Fruit fly (Drosophila melanogaster) whole organism, embryonic: Measurements from ENCODE around the gene psh.

Experiments
- CG11456 ChIP-seq: fragments of 200-800 bp; sonication (Bioruptor generic); IDR thresholded peaks from 3 replicates; pipeline ENCODE4 v1.3.6; 2022; ENCODE audit warnings: missing biosample characterization, missing genetic modification characterization
- CG12659 ChIP-seq: fragments of 200-800 bp; sonication (Bioruptor generic); optimal IDR thresholded peaks from 3 replicates; lab custom pipeline; 2017; ENCODE audit warnings: mild to moderate bottlenecking, missing biosample characterization, missing genetic modification reagents, missing genetic modification characterization
- CG12769 ChIP-seq: fragments of 200-800 bp; sonication (Bioruptor generic); optimal IDR thresholded peaks from 2 replicates; lab custom pipeline; 2019; ENCODE audit warnings: missing biosample characterization, mild to moderate bottlenecking, missing genetic modification characterization, moderate library complexity
- CG13894 ChIP-seq: fragments of 200-800 bp; sonication (Bioruptor generic); optimal IDR thresholded peaks from 3 replicates; lab custom pipeline; 2018; ENCODE audit warnings: missing biosample characterization, mild to moderate bottlenecking, missing genetic modification characterization, moderate library complexity
- CG15011 ChIP-seq: fragments of 200-800 bp; sonication (Bioruptor generic); optimal IDR thresholded peaks from 3 replicates; lab custom pipeline; 2018; ENCODE audit warnings: missing biosample characterization, mild to moderate bottlenecking, missing genetic modification characterization
- CG1603 ChIP-seq: fragments of 200-800 bp; sonication (Bioruptor generic); optimal IDR thresholded peaks from 2 replicates; lab custom pipeline; 2019; ENCODE audit warnings: missing biosample characterization, mild to moderate bottlenecking, missing genetic modification characterization, moderate library complexity
- CG18011 ChIP-seq: fragments of 200-800 bp; sonication (Bioruptor generic); optimal IDR thresholded peaks from 2 replicates; lab custom pipeline; 2017; ENCODE audit warnings: missing biosample characterization, missing genetic modification characterization, mild to moderate bottlenecking, moderate library complexity, missing genotype
- CG18599 ChIP-seq: fragments of 200-800 bp; sonication (Bioruptor generic); optimal IDR thresholded peaks from 3 replicates; lab custom pipeline; 2017; ENCODE audit warnings: missing biosample characterization, missing genetic modification characterization, mild to moderate bottlenecking, moderate library complexity, missing genetic modification reagents
- CG33213 ChIP-seq: fragments of 200-800 bp; sonication (Bioruptor generic); optimal IDR thresholded peaks from 3 replicates; lab custom pipeline; 2016; ENCODE audit warnings: missing biosample characterization, missing genetic modification characterization
- CG3407 ChIP-seq: fragments of 200-800 bp; sonication (Bioruptor generic); optimal IDR thresholded peaks from 2 replicates; lab custom pipeline; 2018; ENCODE audit warnings: missing biosample characterization, mild to moderate bottlenecking, missing genetic modification characterization
- CG3726 ChIP-seq: fragments of 200-800 bp; sonication (Bioruptor generic); IDR thresholded peaks from 3 replicates; pipeline ENCODE4, ENCODE4 v1.3.6; 2022; ENCODE audit warnings: missing biosample characterization, missing genetic modification characterization
- CG4707 ChIP-seq: fragments of 200-800 bp; sonication (Bioruptor generic); optimal IDR thresholded peaks from 2 replicates; lab custom pipeline; 2018; ENCODE audit warnings: missing biosample characterization, mild to moderate bottlenecking, missing genetic modification characterization, moderate library complexity
- CG6765 ChIP-seq: fragments of 200-800 bp; sonication (Bioruptor generic); optimal IDR thresholded peaks from 3 replicates; lab custom pipeline; 2017; ENCODE audit warnings: missing biosample characterization, mild to moderate bottlenecking, missing genetic modification characterization
- CG7839 ChIP-seq: fragments of 200-800 bp; sonication (Bioruptor generic); optimal IDR thresholded peaks from 3 replicates; lab custom pipeline; 2018; ENCODE audit warnings: missing biosample characterization, mild to moderate bottlenecking, missing genetic modification characterization, moderate library complexity
- CG7928 ChIP-seq: fragments of 200-800 bp; sonication (Bioruptor generic); optimal IDR thresholded peaks from 2 replicates; lab custom pipeline; 2017; ENCODE audit warnings: missing biosample characterization, mild to moderate bottlenecking, missing genetic modification characterization
- Deaf1 ChIP-seq: fragments of 200-800 bp; optimal IDR thresholded peaks from 3 replicates; lab custom pipeline; 2019; ENCODE audit warnings: missing biosample characterization, mild to moderate bottlenecking, missing genetic modification characterization, moderate library complexity
- Dip2 ChIP-seq: fragments of 200-800 bp; sonication (Bioruptor generic); IDR thresholded peaks from 2 replicates; pipeline ENCODE4 v1.3.6; 2022; ENCODE audit warnings: missing biosample characterization, missing genetic modification characterization
- Dll ChIP-seq: fragments of 200-800 bp; sonication (Bioruptor generic); IDR thresholded peaks from 4 replicates; pipeline ENCODE4 v1.3.6; 2022; ENCODE audit warnings: missing biosample characterization, missing genetic modification characterization; ENCODE audit not compliant: partially characterized antibody
- HLH4C ChIP-seq: fragments of 200-800 bp; sonication (Bioruptor generic); IDR thresholded peaks from 3 replicates; pipeline ENCODE4 v1.3.6; 2022; ENCODE audit warnings: missing biosample characterization, missing genetic modification characterization; ENCODE audit not compliant: partially characterized antibody
- Hr3 ChIP-seq: fragments of 200-800 bp; sonication (Bioruptor generic); optimal IDR thresholded peaks from 3 replicates; lab custom pipeline; 2016; ENCODE audit warnings: missing biosample characterization, missing genetic modification characterization
- Jarid2 ChIP-seq: fragments of 200-800 bp; sonication (Bioruptor generic); optimal IDR thresholded peaks from 3 replicates; lab custom pipeline; 2017; ENCODE audit warnings: mild to moderate bottlenecking, missing biosample characterization, missing genetic modification reagents, missing genetic modification characterization
- Lim3 ChIP-seq: fragments of 200-800 bp; sonication (Bioruptor generic); IDR thresholded peaks from 2 replicates; pipeline ENCODE4 v1.3.6; 2022; ENCODE audit warnings: missing biosample characterization, missing genetic modification characterization
- Poxn ChIP-seq: fragments of 200-800 bp; sonication (Bioruptor generic); IDR thresholded peaks from 2 replicates; pipeline ENCODE4 v1.3.6; 2022; ENCODE audit warnings: missing biosample characterization, missing genetic modification characterization
- Six4 ChIP-seq: fragments of 200-800 bp; sonication (Bioruptor generic); optimal IDR thresholded peaks from 2 replicates; lab custom pipeline; 2016; ENCODE audit warnings: missing biosample characterization, missing genetic modification characterization
- Sry-β ChIP-seq: fragments of 200-800 bp; sonication (Bioruptor generic); optimal IDR thresholded peaks from 2 replicates; lab custom pipeline; 2018; ENCODE audit warnings: missing biosample characterization, mild to moderate bottlenecking, missing genetic modification characterization, moderate library complexity
- Sry-δ ChIP-seq: fragments of 200-800 bp; sonication (Bioruptor generic); optimal IDR thresholded peaks from 2 replicates; lab custom pipeline; 2016; ENCODE audit warnings: missing biosample characterization, missing genetic modification characterization
- Xbp1 ChIP-seq: fragments of 200-800 bp; sonication (Bioruptor generic); optimal IDR thresholded peaks from 3 replicates; lab custom pipeline; 2016; ENCODE audit warnings: missing biosample characterization, mild to moderate bottlenecking, missing genetic modification characterization
- bab2 ChIP-seq: fragments of 200-800 bp; sonication (Bioruptor generic); optimal IDR thresholded peaks from 2 replicates; lab custom pipeline; 2016; ENCODE audit warnings: missing biosample characterization, missing genetic modification characterization
- cad ChIP-seq: fragments of >200 bp; optimal IDR thresholded peaks from 2 replicates; lab custom pipeline; 2017; ENCODE audit warnings: missing biosample characterization, missing genetic modification characterization
- caup ChIP-seq: fragments of 200-800 bp; sonication (Bioruptor generic); optimal IDR thresholded peaks from 3 replicates; lab custom pipeline; 2017; ENCODE audit warnings: missing biosample characterization, mild to moderate bottlenecking, missing genetic modification characterization, moderate library complexity; ENCODE audit not compliant: severe bottlenecking
- crol ChIP-seq: fragments of 200-800 bp; sonication (Bioruptor generic); IDR thresholded peaks from 2 replicates; pipeline ENCODE4 v1.3.6; 2022; ENCODE audit warnings: missing biosample characterization, missing genetic modification characterization
- dmrt99B ChIP-seq: fragments of 200-800 bp; sonication (Bioruptor generic); optimal IDR thresholded peaks from 2 replicates; lab custom pipeline; 2018; ENCODE audit warnings: missing biosample characterization, mild to moderate bottlenecking, missing genetic modification characterization, moderate library complexity
- dpn ChIP-seq, 2 experiments: fragments of 200-800 bp; sonication (Bioruptor generic); optimal IDR thresholded peaks; 3 replicates each; lab custom pipeline; 2016; ENCODE audit warnings: missing biosample characterization in 2 of 2, missing genetic modification characterization in 2 of 2
- ewg ChIP-seq: fragments of 200-800 bp; sonication (Bioruptor generic); optimal IDR thresholded peaks from 3 replicates; lab custom pipeline; 2017; ENCODE audit warnings: mild to moderate bottlenecking, missing biosample characterization, missing genetic modification reagents, missing genetic modification characterization
- fd64A ChIP-seq: fragments of 200-800 bp; sonication (Bioruptor generic); optimal IDR thresholded peaks from 3 replicates; lab custom pipeline; 2018; ENCODE audit warnings: missing biosample characterization, mild to moderate bottlenecking, missing genetic modification characterization
- grn ChIP-seq: fragments of 200-800 bp; sonication (Bioruptor generic); optimal IDR thresholded peaks from 3 replicates; lab custom pipeline; 2017; ENCODE audit warnings: missing biosample characterization, missing genetic modification characterization
- hkb ChIP-seq, 2 experiments: fragments of 200-800 bp in 1 of 2; fragments of >200 bp in 1 of 2; sonication (Bioruptor generic) in 1 of 2; IDR thresholded peaks in 1 of 2; optimal IDR thresholded peaks in 1 of 2; 2 replicates each; pipeline versions ENCODE4 v1.3.6 to Lab custom; 2017 to 2022; ENCODE audit warnings: missing biosample characterization in 1 of 2, missing genetic modification characterization in 1 of 2
- jing ChIP-seq: fragments of 200-800 bp; sonication (Bioruptor generic); optimal IDR thresholded peaks from 2 replicates; lab custom pipeline; 2018; ENCODE audit warnings: missing biosample characterization, mild to moderate bottlenecking, missing genetic modification characterization
- ken ChIP-seq: fragments of 200-800 bp; sonication (Bioruptor generic); IDR thresholded peaks from 3 replicates; pipeline ENCODE4 v1.3.6; 2022; ENCODE audit warnings: missing biosample characterization, missing genetic modification characterization
- lbe ChIP-seq: fragments of 200-800 bp; sonication (Bioruptor generic); optimal IDR thresholded peaks from 2 replicates; lab custom pipeline; 2016; ENCODE audit warnings: missing biosample characterization, mild to moderate bottlenecking, missing genetic modification characterization
- nom ChIP-seq: fragments of 200-800 bp; sonication (Bioruptor generic); optimal IDR thresholded peaks from 2 replicates; lab custom pipeline; 2017; ENCODE audit warnings: missing biosample characterization, missing genetic modification characterization, mild to moderate bottlenecking, moderate library complexity, missing genetic modification reagents
- org-1 ChIP-seq: fragments of 200-800 bp; sonication (Bioruptor generic); optimal IDR thresholded peaks from 2 replicates; lab custom pipeline; 2017; ENCODE audit warnings: missing biosample characterization, missing genetic modification characterization
- phol ChIP-seq: fragments of 200-800 bp; sonication (Bioruptor generic); optimal IDR thresholded peaks from 3 replicates; lab custom pipeline; 2018; ENCODE audit warnings: missing biosample characterization, mild to moderate bottlenecking, missing genetic modification characterization, moderate library complexity
- pum ChIP-seq: fragments of 200-800 bp; sonication (Bioruptor generic); optimal IDR thresholded peaks from 2 replicates; lab custom pipeline; 2016; ENCODE audit warnings: missing biosample characterization, missing genetic modification characterization
- pzg ChIP-seq: fragments of 200-800 bp; sonication (Bioruptor generic); optimal IDR thresholded peaks from 3 replicates; lab custom pipeline; 2018; ENCODE audit warnings: missing biosample characterization, mild to moderate bottlenecking, missing genetic modification characterization, moderate library complexity
- scrt ChIP-seq: fragments of 200-800 bp; sonication (Bioruptor generic); optimal IDR thresholded peaks from 2 replicates; lab custom pipeline; 2018; ENCODE audit warnings: missing biosample characterization, mild to moderate bottlenecking, missing genetic modification characterization, moderate library complexity
- sim ChIP-seq: fragments of 200-800 bp; sonication (Bioruptor generic); IDR thresholded peaks from 2 replicates; pipeline ENCODE4 v1.3.6; 2022; ENCODE audit warnings: missing biosample characterization, missing genetic modification characterization
- slou ChIP-seq: fragments of 200-800 bp; sonication (Bioruptor generic); optimal IDR thresholded peaks from 3 replicates; lab custom pipeline; 2016; ENCODE audit warnings: missing biosample characterization, missing genetic modification characterization
- ssp ChIP-seq: fragments of 200-800 bp; sonication (Bioruptor generic); IDR thresholded peaks from 2 replicates; pipeline ENCODE4 v1.3.6; 2022; ENCODE audit warnings: missing biosample characterization, missing genetic modification characterization
- z ChIP-seq: fragments of 200-800 bp; sonication (Bioruptor generic); IDR thresholded peaks from 3 replicates; pipeline ENCODE4 v1.3.6; 2022; ENCODE audit warnings: missing biosample characterization, missing genetic modification characterization

The psh gene

dm6 chrX:18499679-18500187, 13.0 kb upstream of the psh start, which contains the start of the genes Pgant7 and Xrcc2 (continued):
- TF ChIP-seq hkb (optimal IDR thresholded peaks at IDR 0.05; lab: Kevin White, UChicago) (no peak), hkb (GFP tag; IDR thresholded peaks at IDR 0.05; lab: Robert Waterston, UW) (no peak), Lim3 (GFP tag; lab: Robert Waterston, UW) (no peak), CG15011 (GFP tag; lab: Kevin White, UChicago) (no peak), CG12659 (GFP tag; lab: Kevin White, UChicago) (peak; percentile 53), CG18599 (GFP tag; lab: Kevin White, UChicago) (no peak), sim (no peak), jing (GFP tag; lab: Kevin White, UChicago) (no peak), grn (GFP tag; lab: Kevin White, UChicago) (no peak), caup (no peak), crol (GFP tag; lab: Robert Waterston, UW) (no peak), cad (GFP tag; lab: Kevin White, UChicago) (no peak), HLH4C (peak; percentile 85), Jarid2 (no peak), CG6765 (no peak), Dip2 (GFP tag; lab: Robert Waterston, UW) (no peak), CG7928 (no peak), Xbp1 (GFP tag; lab: Kevin White, UChicago) (no peak), org-1 (GFP tag; lab: Kevin White, UChicago) (no peak), z (GFP tag; lab: Robert Waterston, UW) (no peak), nom (GFP tag; lab: Kevin White, UChicago) (no peak), slou (GFP tag; lab: Kevin White, UChicago) (no peak), CG3726 (no peak), lbe (GFP tag; lab: Kevin White, UChicago) (no peak), Poxn (GFP tag; lab: Robert Waterston, UW) (no peak), Sry-β (GFP tag; lab: Kevin White, UChicago) (no peak), scrt (GFP tag; lab: Kevin White, UChicago) (no peak), ken (GFP tag; lab: Robert Waterston, UW) (no peak), Six4 (GFP tag; lab: Kevin White, UChicago) (no peak), dpn (GFP tag; optimal IDR thresholded peaks at IDR 0.05; lab: Kevin White, UChicago) (no peak), bab2 (no peak), CG7839 (no peak), Dll (peak; percentile 86), phol (tag; lab: Kevin White, UChicago) (peak; percentile 39), fd64A (GFP tag; lab: Kevin White, UChicago) (no peak), CG13894 (tag; lab: Kevin White, UChicago) (no peak), CG12769 (no peak), CG33213 (GFP tag; lab: Kevin White, UChicago) (no peak), CG18011 (GFP tag; lab: Kevin White, UChicago) (no peak), dmrt99B (tag; lab: Kevin White, UChicago) (no peak), CG1603 (peak; percentile 62), CG3407 (no peak), Sry-δ (GFP tag; lab: Kevin White, UChicago) (peak; percentile 72), CG4707 (GFP tag; lab: Kevin White, UChicago) (no peak), pum (GFP tag; lab: Kevin White, UChicago) (no peak), pzg (GFP tag; lab: Kevin White, UChicago) (peak; percentile 65), ssp (GFP tag; lab: Robert Waterston, UW) (no peak), ewg (no peak), CG11456 (GFP tag; lab: Robert Waterston, UW) (no peak), Deaf1 (peak; percentile 8), Hr3 (GFP tag; lab: Kevin White, UChicago) (no peak)
